Fruit fly (Drosophila melanogaster) whole organism, prepupa: ENCODE results near the gene lectin-37Db.
A peak's percentile ranks its signal among the peaks of the same experiment; 100 is the strongest.

Experiments
- CG10631 ChIP-seq: fragments of 200-800 bp; sonication (Bioruptor generic); optimal IDR thresholded peaks from 2 replicates; lab custom pipeline; 2016; ENCODE audit warnings: missing biosample characterization, missing genetic modification characterization
- CG10669 ChIP-seq: fragments of 200-800 bp; sonication (Bioruptor generic); optimal IDR thresholded peaks from 3 replicates; lab custom pipeline; 2018; ENCODE audit warnings: missing biosample characterization, mild to moderate bottlenecking, missing genetic modification characterization, moderate library complexity
- CG15336 ChIP-seq: fragments of 200-800 bp; sonication (Bioruptor generic); IDR thresholded peaks from 2 replicates; pipeline ENCODE4 v1.3.6; 2022; ENCODE audit warnings: missing biosample characterization, missing genetic modification characterization
- CG3919 ChIP-seq: fragments of 200-800 bp; sonication (Bioruptor generic); optimal IDR thresholded peaks from 3 replicates; lab custom pipeline; 2016; ENCODE audit warnings: missing biosample characterization, missing genetic modification characterization
- CG4318 ChIP-seq: fragments of 200-800 bp; sonication (Bioruptor generic); optimal IDR thresholded peaks from 3 replicates; lab custom pipeline; 2017; ENCODE audit warnings: missing biosample characterization, mild to moderate bottlenecking, missing genetic modification characterization
- CG8119 ChIP-seq: fragments of 200-800 bp; sonication (Bioruptor generic); IDR thresholded peaks from 3 replicates; pipeline ENCODE4 v1.3.6; 2022; ENCODE audit warnings: missing biosample characterization, missing genetic modification characterization
- CG9139 ChIP-seq: fragments of 200-800 bp; sonication (Bioruptor generic); optimal IDR thresholded peaks from 3 replicates; lab custom pipeline; 2017; ENCODE audit warnings: missing biosample characterization, mild to moderate bottlenecking, missing genetic modification characterization
- Eip75B ChIP-seq: fragments of 200-800 bp; sonication (Bioruptor generic); optimal IDR thresholded peaks from 3 replicates; lab custom pipeline; 2016; ENCODE audit warnings: missing biosample characterization, missing genetic modification characterization
- Ets21C ChIP-seq: fragments of 200-800 bp; sonication (Bioruptor generic); optimal IDR thresholded peaks from 3 replicates; lab custom pipeline; 2016; ENCODE audit warnings: missing biosample characterization, missing genetic modification characterization
- OdsH ChIP-seq: fragments of 200-800 bp; sonication (Bioruptor generic); optimal IDR thresholded peaks from 3 replicates; lab custom pipeline; 2016; ENCODE audit warnings: missing biosample characterization, missing genetic modification characterization
- acj6 ChIP-seq: fragments of 200-800 bp; sonication (Bioruptor generic); optimal IDR thresholded peaks from 3 replicates; lab custom pipeline; 2016; ENCODE audit warnings: missing biosample characterization, missing genetic modification characterization
- lz ChIP-seq: fragments of 200-800 bp; sonication (Bioruptor generic); optimal IDR thresholded peaks from 3 replicates; lab custom pipeline; 2016; ENCODE audit warnings: missing biosample characterization, missing genetic modification characterization
- net ChIP-seq: fragments of 200-800 bp; sonication (Bioruptor generic); optimal IDR thresholded peaks from 3 replicates; lab custom pipeline; 2016; ENCODE audit warnings: missing biosample characterization, missing genetic modification characterization
- svp ChIP-seq: fragments of 200-800 bp; sonication (Bioruptor generic); peaks from one replicate; lab custom pipeline; 2016; ENCODE audit warnings: missing biosample characterization, missing genetic modification characterization

DNA sequence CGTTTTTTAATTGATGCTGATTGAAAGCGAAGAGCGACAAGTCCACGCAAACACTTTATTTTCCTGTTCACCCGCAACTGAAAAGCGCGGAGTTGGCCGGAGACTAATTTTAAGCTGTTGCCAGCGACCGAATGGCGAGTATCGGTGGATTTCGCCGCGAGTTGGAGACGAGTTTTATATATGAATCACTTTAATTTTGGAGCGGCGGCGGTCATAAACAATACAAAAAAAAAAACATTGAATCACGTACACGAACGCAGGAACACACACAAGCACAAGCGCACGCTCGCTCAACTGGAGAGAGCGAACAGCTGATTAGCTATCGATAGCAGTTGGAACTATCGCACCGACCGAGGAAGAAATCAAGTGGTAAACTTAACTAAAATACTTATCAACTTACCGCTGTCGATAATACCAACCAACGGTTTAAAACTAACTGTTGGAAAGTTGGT is 7.5 kb downstream of the lectin-37Db start, which contains the start of gene Pax:
- TF ChIP-seq CG3919 (GFP tag; lab: Kevin White, UChicago) (no peak), OdsH (no peak), CG4318 (GFP tag; lab: Kevin White, UChicago) (no peak), CG9139 (GFP tag; lab: Kevin White, UChicago) (peak; percentile 43), net (GFP tag; lab: Kevin White, UChicago) (peak; percentile 8), Ets21C (no peak), CG10631 (GFP tag; lab: Kevin White, UChicago) (no peak), svp (no peak), lz (no peak), acj6 (GFP tag; lab: Kevin White, UChicago) (no peak), Eip75B (GFP tag; lab: Kevin White, UChicago) (peak; percentile 17), CG10669 (GFP tag; lab: Kevin White, UChicago) (no peak), CG15336 (GFP tag; lab: Robert Waterston, UW) (no peak), CG8119 (GFP tag; lab: Robert Waterston, UW) (peak; percentile 60; the same call in 2 of the 3 replicates)
